Fruit fly (Drosophila melanogaster): ENCODE results near the gene pum.

The pum gene

DNA sequence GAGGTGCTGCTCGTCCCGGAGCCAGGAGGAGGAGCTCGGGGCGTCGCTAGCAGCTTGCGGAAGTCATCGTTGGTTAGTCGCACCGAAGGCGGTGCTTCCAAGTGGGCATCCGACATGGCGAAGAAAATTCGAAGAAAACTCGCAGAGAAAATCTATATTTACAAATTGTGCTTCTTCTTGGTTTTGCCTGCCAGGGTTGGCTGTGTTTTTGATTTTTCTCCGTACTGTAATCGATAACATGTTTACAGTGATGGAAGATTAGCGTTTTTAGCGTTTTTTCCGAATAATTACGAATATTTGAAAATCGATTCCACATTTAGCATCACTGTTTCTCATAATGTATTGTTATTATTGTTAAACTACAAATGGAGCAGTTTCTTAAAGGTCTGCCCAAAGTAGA is 172.6 kb downstream of the pum start, which contains the start of the genes beag and Ada (continued):
- TF ChIP-seq CG13894 (tag; optimal IDR thresholded peaks at IDR 0.05) (peak; percentile 73), Ets97D (GFP tag; optimal IDR thresholded peaks at IDR 0.05) (peak; percentile 3), gfzf (GFP tag; optimal IDR thresholded peaks at IDR 0.05) (no peak), chif (GFP tag; optimal IDR thresholded peaks at IDR 0.05) (peak; percentile 40 to 53), dm (GFP tag; optimal IDR thresholded peaks at IDR 0.05) (peak; percentile 54), CG32532 (GFP tag; IDR thresholded peaks at IDR 0.05) (peak; percentile 71), maf-S (GFP tag; optimal IDR thresholded peaks at IDR 0.05) (no peak), CG8944 (GFP tag; optimal IDR thresholded peaks at IDR 0.05) (peak; percentile 43), slbo (GFP tag; IDR thresholded peaks at IDR 0.05) (peak; percentile 71), CG1529 (GFP tag; optimal IDR thresholded peaks at IDR 0.05) (no peak), CG12299 (tag; optimal IDR thresholded peaks at IDR 0.05) (no peak), caup (GFP tag; optimal IDR thresholded peaks at IDR 0.05; ENCODE audit: severe bottlenecking) (no peak), sr (GFP tag; IDR thresholded peaks at IDR 0.05) (no peak), ranshi (GFP tag; IDR thresholded peaks at IDR 0.05) (no peak), jing (GFP tag; optimal IDR thresholded peaks at IDR 0.05) (no peak), en (GFP tag; optimal IDR thresholded peaks at IDR 0.05) (no peak), grau (tag; optimal IDR thresholded peaks at IDR 0.05) (peak; percentile 63), Jarid2 (GFP tag; optimal IDR thresholded peaks at IDR 0.05) (no peak), pan (optimal IDR thresholded peaks at IDR 0.05) (no peak), pan (GFP tag; optimal IDR thresholded peaks at IDR 0.05 in 1 of 2, IDR thresholded peaks at IDR 0.05 in 1 of 2) (peak in 1 of 2 experiments; percentile 22), Bgb (GFP tag; IDR thresholded peaks at IDR 0.05; ENCODE audit: partially characterized antibody) (peak; percentile 58), crol (GFP tag; IDR thresholded peaks at IDR 0.05) (no peak), Camta (GFP tag; optimal IDR thresholded peaks at IDR 0.05) (no peak), CG8359 (GFP tag; optimal IDR thresholded peaks at IDR 0.05; ENCODE audit: borderline replicate concordance) (no peak), D19B (GFP tag; optimal IDR thresholded peaks at IDR 0.05) (no peak), Xrp1 (GFP tag; IDR thresholded peaks at IDR 0.05) (no peak), CG4854 (GFP tag; optimal IDR thresholded peaks at IDR 0.05) (no peak), Bteb2 (GFP tag; optimal IDR thresholded peaks at IDR 0.05) (peak; percentile 35), Xbp1 (GFP tag; optimal IDR thresholded peaks at IDR 0.05) (peak; percentile 55), Gsc (GFP tag; IDR thresholded peaks at IDR 0.05) (no peak), pzg (GFP tag; optimal IDR thresholded peaks at IDR 0.05) (peak; percentile 73), CG2129 (GFP tag; IDR thresholded peaks at IDR 0.05; ENCODE audit: partially characterized antibody) (no peak), gcm (GFP tag; optimal IDR thresholded peaks at IDR 0.05) (no peak), CG15011 (GFP tag; optimal IDR thresholded peaks at IDR 0.05) (no peak), rib (GFP tag; IDR thresholded peaks at IDR 0.05) (no peak), CG6765 (GFP tag; optimal IDR thresholded peaks at IDR 0.05) (no peak)

dm6 chr3R:9062756-9063155 is 174.7 kb downstream of the pum start:
- TF ChIP-seq CG5953 (GFP tag; IDR thresholded peaks at IDR 0.05) (no peak), hkb (optimal IDR thresholded peaks at IDR 0.05) (no peak), hkb (GFP tag; IDR thresholded peaks at IDR 0.05) (peak; percentile 18; the same call in 1 of the 2 replicates), CG1603 (tag; optimal IDR thresholded peaks at IDR 0.05) (peak; percentile 9), hbn (GFP tag; IDR thresholded peaks at IDR 0.05; ENCODE audit: partially characterized antibody) (no peak), Hr78 (GFP tag; optimal IDR thresholded peaks at IDR 0.05) (no peak), CG10321 (GFP tag; IDR thresholded peaks at IDR 0.05) (no peak), CG11560 (tag; IDR thresholded peaks at IDR 0.05) (no peak), mirr (GFP tag; optimal IDR thresholded peaks at IDR 0.05) (no peak), row (GFP tag; IDR thresholded peaks at IDR 0.05) (no peak), CG2129 (GFP tag; IDR thresholded peaks at IDR 0.05; ENCODE audit: partially characterized antibody) (no peak), ttk (GFP tag; IDR thresholded peaks at IDR 0.05) (no peak), sob (GFP tag; IDR thresholded peaks at IDR 0.05) (peak; percentile 52; the same call in 1 of the 2 replicates), crc (GFP tag; optimal IDR thresholded peaks at IDR 0.05) (no peak), CG12942 (GFP tag; optimal IDR thresholded peaks at IDR 0.05) (no peak), Drgx (GFP tag; IDR thresholded peaks at IDR 0.05) (peak; percentile 66), CG13123 (GFP tag; optimal IDR thresholded peaks at IDR 0.05) (no peak), Elba2 (GFP tag; optimal IDR thresholded peaks at IDR 0.05) (no peak), Rfx (GFP tag; IDR thresholded peaks at IDR 0.05) (no peak), CG32532 (GFP tag; IDR thresholded peaks at IDR 0.05) (peak; percentile 34; the same call in 1 of the 2 replicates)
